Worm (Caenorhabditis elegans): ENCODE data around the gene B0334.10.

Gene B0334.10

ce11 chrII:11484600-11484999, 33.7 kb upstream of the B0334.10 start (continued):
- TF ChIP-seq ztf-25 (GFP tag; IDR thresholded peaks at IDR 0.05): peak; percentile 97
- peak; percentile 26 for TF ChIP-seq tbx-9 (tag; optimal IDR thresholded peaks at IDR 0.05; ENCODE audit: borderline replicate concordance)
- no peak for TF ChIP-seq F55B11.4 (tag; optimal IDR thresholded peaks at IDR 0.05; ENCODE audit: borderline replicate concordance, insufficient read depth)
- peak; percentile 94 for TF ChIP-seq dox-1 (GFP tag; IDR thresholded peaks at IDR 0.05)
- peak; percentile 24 for TF ChIP-seq F49E8.2 (tag; optimal IDR thresholded peaks at IDR 0.05; ENCODE audit: insufficient read depth)
- TF ChIP-seq C06A6.2 (GFP tag; conservative IDR thresholded peaks at IDR 0.05): peak; percentile 57
- TF ChIP-seq dpl-1 (GFP tag; optimal IDR thresholded peaks at IDR 0.05): peak; percentile 17
- TF ChIP-seq snpc-1.1 (tag; optimal IDR thresholded peaks at IDR 0.05; ENCODE audit: insufficient read depth): peak; percentile 82
- peak in 1 of 3 experiments; percentile 78 for TF ChIP-seq lin-35 (GFP tag; optimal IDR thresholded peaks at IDR 0.05)
- TF ChIP-seq egl-44 (GFP tag; IDR thresholded peaks at IDR 0.05): peak; percentile 97
- TF ChIP-seq lsl-1 (GFP tag; optimal IDR thresholded peaks at IDR 0.05): peak; percentile 82
- TF ChIP-seq repo-1 (tag; optimal IDR thresholded peaks at IDR 0.05): peak; percentile 87
- TF ChIP-seq ceh-100 (GFP tag; IDR thresholded peaks at IDR 0.05): peak; percentile 82
- TF ChIP-seq Y67H2A.10 (GFP tag; conservative IDR thresholded peaks at IDR 0.05): 0 out of 2 replicates have a peak, but pooled peaks have one; percentile 50
- TF ChIP-seq unc-62 (GFP tag; optimal IDR thresholded peaks at IDR 0.05): no peak
- TF ChIP-seq K12H6.12 (tag; optimal IDR thresholded peaks at IDR 0.05): peak; percentile 77
- peak; percentile 56; the same call in 1 of the 2 replicates for TF ChIP-seq cebp-1 (GFP tag; IDR thresholded peaks at IDR 0.05)
- TF ChIP-seq cebp-1 (tag; optimal IDR thresholded peaks at IDR 0.05): no peak
- TF ChIP-seq rec-8 (tag; optimal IDR thresholded peaks at IDR 0.05): peak; percentile 92 to 98
- TF ChIP-seq nfya-2 (GFP tag; IDR thresholded peaks at IDR 0.05): 0 out of 2 replicates have a peak, but pooled peaks have one; percentile 46
- TF ChIP-seq attf-6 (GFP tag; IDR thresholded peaks at IDR 0.05): peak; percentile 79
- peak; percentile 85 for TF ChIP-seq egl-18 (GFP tag; IDR thresholded peaks at IDR 0.05)
- 0 out of 2 replicates have a peak, but pooled peaks have one; percentile 25 for TF ChIP-seq hlh-26 (GFP tag; conservative IDR thresholded peaks at IDR 0.05)
- no peak for TF ChIP-seq bed-2 (GFP tag; IDR thresholded peaks at IDR 0.05)
- TF ChIP-seq aptf-3 (GFP tag; IDR thresholded peaks at IDR 0.05): 0 out of 2 replicates have a peak, but pooled peaks have one; percentile 58
- 0 out of 2 replicates have a peak, but pooled peaks have one; percentile 58 for TF ChIP-seq aptf-2 (GFP tag; conservative IDR thresholded peaks at IDR 0.05)
- TF ChIP-seq zim-3 (tag; optimal IDR thresholded peaks at IDR 0.05): peak; percentile 94
- TF ChIP-seq let-526 (GFP tag; IDR thresholded peaks at IDR 0.05): 0 out of 2 replicates have a peak, but pooled peaks have one; percentile 79
- peak; percentile 91 for TF ChIP-seq pbrm-1 (GFP tag; IDR thresholded peaks at IDR 0.05)
- peak; percentile 93 for TF ChIP-seq chd-7 (tag; optimal IDR thresholded peaks at IDR 0.05)
- peak; percentile 72 for TF ChIP-seq F57C9.4 (tag; optimal IDR thresholded peaks at IDR 0.05)
- peak; percentile 83 for TF ChIP-seq Y53F4B.3 (GFP tag; IDR thresholded peaks at IDR 0.05)
- peak; percentile 97 for TF ChIP-seq snpc-1.3 (tag; optimal IDR thresholded peaks at IDR 0.05; ENCODE audit: insufficient read depth)
- peak; percentile 84 for TF ChIP-seq rpc-1 (optimal IDR thresholded peaks at IDR 0.05)
- TF ChIP-seq rpc-1 (tag; optimal IDR thresholded peaks at IDR 0.05): peak; percentile 99
- peak; percentile 89 for TF ChIP-seq ztf-18 (tag; optimal IDR thresholded peaks at IDR 0.05)
- TF ChIP-seq lin-40 (tag; optimal IDR thresholded peaks at IDR 0.05): peak; percentile 66
- TF ChIP-seq lsy-27 (tag; optimal IDR thresholded peaks at IDR 0.05; ENCODE audit: borderline replicate concordance, insufficient read depth): peak; percentile 72
- TF ChIP-seq T07F8.4 (tag; optimal IDR thresholded peaks at IDR 0.05): peak; percentile 93
- TF ChIP-seq ztf-26 (tag; optimal IDR thresholded peaks at IDR 0.05): peak; percentile 87
- no peak for TF ChIP-seq ama-1 (optimal IDR thresholded peaks at IDR 0.05)
- TF ChIP-seq ama-1 (GFP tag; optimal IDR thresholded peaks at IDR 0.05): peak; percentile 92 to 93
- TF ChIP-seq hmg-20 (GFP tag; IDR thresholded peaks at IDR 0.05): peak; percentile 88
- peak; percentile 91 for TF ChIP-seq athp-1 (tag; optimal IDR thresholded peaks at IDR 0.05)
- peak; percentile 58; the same call in 1 of the 2 replicates for TF ChIP-seq ceh-91 (GFP tag; IDR thresholded peaks at IDR 0.05)
- TF ChIP-seq lin-54 (GFP tag; optimal IDR thresholded peaks at IDR 0.05): peak; percentile 81
- TF ChIP-seq nfya-1 (tag; optimal IDR thresholded peaks at IDR 0.05; ENCODE audit: borderline replicate concordance, insufficient read depth): no peak
